Fruit fly (Drosophila melanogaster): Measurements from ENCODE around the gene a6.

- TF ChIP-seq CG42726 (GFP tag; IDR thresholded peaks at IDR 0.05; ENCODE audit: partially characterized antibody) (no peak), Blimp-1 (GFP tag; optimal IDR thresholded peaks at IDR 0.05) (no peak), CG4360 (GFP tag; IDR thresholded peaks at IDR 0.05) (no peak), mld (GFP tag; IDR thresholded peaks at IDR 0.05; ENCODE audit: partially characterized antibody) (no peak)
These were observed 35.4 kb downstream of the a6 start for dm6 chrX:1660269-1660668.
